Worm (Caenorhabditis elegans) whole organism, L1 larva: ENCODE data around the gene F38A5.6.

Experiments used
- aly-2 ChIP-seq: fragments of 150-350 bp; optimal IDR thresholded peaks from 2 replicates; lab custom pipeline; 2014; ENCODE audit warnings: missing biosample characterization, missing genetic modification characterization
- ama-1 ChIP-seq: fragments of 150-350 bp; optimal IDR thresholded peaks from 2 replicates; lab custom pipeline; 2014
- nhr-28 ChIP-seq: fragments of 150-350 bp; optimal IDR thresholded peaks from 2 replicates; lab custom pipeline; 2014; ENCODE audit warnings: missing biosample characterization, missing genetic modification characterization

- TF ChIP-seq ama-1 (lab: Kevin White, UChicago) (no peak), nhr-28 (tag; lab: Kevin White, UChicago) (no peak), aly-2 (tag; lab: Kevin White, UChicago) (no peak)
Observed at ce11 chrIV:6618607-6619006, 21.4 kb upstream of the F38A5.6 start.
